Fruit fly (Drosophila melanogaster) whole organism, pupa: ENCODE data around the gene Ndc1.

Source experiments
- CG13204 ChIP-seq: fragments of 200-800 bp; sonication (Bioruptor generic); optimal IDR thresholded peaks from 2 replicates; lab custom pipeline; 2018; ENCODE audit warnings: missing biosample characterization, mild to moderate bottlenecking, missing genetic modification characterization, moderate library complexity
- CG17806 ChIP-seq: fragments of 200-800 bp; sonication (Bioruptor generic); optimal IDR thresholded peaks from 2 replicates; lab custom pipeline; 2018; ENCODE audit warnings: missing biosample characterization, mild to moderate bottlenecking, missing genetic modification characterization, moderate library complexity
- CG32121 ChIP-seq: fragments of 200-800 bp; sonication (Bioruptor generic); IDR thresholded peaks from 2 replicates; pipeline ENCODE4 v1.3.6; 2022; ENCODE audit warnings: missing biosample characterization, missing genetic modification characterization
- CG34367 ChIP-seq: fragments of 200-800 bp; sonication (Bioruptor generic); optimal IDR thresholded peaks from 2 replicates; lab custom pipeline; 2018; ENCODE audit warnings: missing biosample characterization, mild to moderate bottlenecking, missing genetic modification characterization
- CG8159 ChIP-seq: fragments of 200-800 bp; sonication (Bioruptor generic); optimal IDR thresholded peaks from 3 replicates; lab custom pipeline; 2018; ENCODE audit warnings: missing biosample characterization, mild to moderate bottlenecking, missing genetic modification characterization, moderate library complexity
- Snoo ChIP-seq: fragments of 200-800 bp; sonication (Bioruptor generic); optimal IDR thresholded peaks from 3 replicates; lab custom pipeline; 2017; ENCODE audit warnings: missing biosample characterization, mild to moderate bottlenecking, missing genetic modification characterization, inconsistent platforms
- fd96Ca ChIP-seq: fragments of 200-800 bp; sonication (Bioruptor generic); IDR thresholded peaks from 3 replicates; pipeline ENCODE4 v1.3.6; 2022; ENCODE audit warnings: missing biosample characterization, missing genetic modification characterization

dm6 chr3R:23914415-23915041 lies 9.7 kb upstream of the Ndc1 start:
- TF ChIP-seq fd96Ca (no peak), CG17806 (tag; lab: Kevin White, UChicago) (no peak), CG34367 (tag; lab: Kevin White, UChicago) (no peak), Snoo (tag; lab: Kevin White, UChicago) (no peak), CG32121 (GFP tag; lab: Robert Waterston, UW) (no peak), CG8159 (tag; lab: Kevin White, UChicago) (no peak), CG13204 (GFP tag; lab: Kevin White, UChicago) (no peak)
